Fruit fly (Drosophila melanogaster) whole organism, embryonic: ENCODE data around the gene CG32713.

Source experiments
- B-H1 ChIP-seq: fragments of 200-800 bp; sonication (Bioruptor generic); IDR thresholded peaks from 3 replicates; pipeline ENCODE4 v1.3.6; 2022; ENCODE audit warnings: missing biosample characterization, missing genetic modification characterization
- BtbVII ChIP-seq: fragments of 200-800 bp; sonication (Bioruptor generic); optimal IDR thresholded peaks from 3 replicates; lab custom pipeline; 2017; ENCODE audit warnings: missing biosample characterization, mild to moderate bottlenecking, missing genetic modification characterization
- CG13894 ChIP-seq: fragments of 200-800 bp; sonication (Bioruptor generic); optimal IDR thresholded peaks from 3 replicates; lab custom pipeline; 2018; ENCODE audit warnings: missing biosample characterization, mild to moderate bottlenecking, missing genetic modification characterization, moderate library complexity
- CG15073 ChIP-seq: fragments of 200-800 bp; sonication (Bioruptor generic); optimal IDR thresholded peaks from 2 replicates; lab custom pipeline; 2016; ENCODE audit warnings: missing biosample characterization, missing genetic modification characterization
- CG1647 ChIP-seq: fragments of 200-800 bp; sonication (Bioruptor generic); optimal IDR thresholded peaks from 3 replicates; lab custom pipeline; 2016; ENCODE audit warnings: missing biosample characterization, missing genetic modification characterization
- CG16779 ChIP-seq: fragments of 200-800 bp; sonication (Bioruptor generic); IDR thresholded peaks from 2 replicates; pipeline ENCODE4 v1.3.6; 2022; ENCODE audit warnings: missing biosample characterization, missing genetic modification characterization
- CG16863 ChIP-seq: fragments of 200-800 bp; sonication (Bioruptor generic); optimal IDR thresholded peaks from 3 replicates; lab custom pipeline; 2016; ENCODE audit warnings: missing biosample characterization, missing genetic modification characterization
- CG17359 ChIP-seq: fragments of 200-800 bp; sonication (Bioruptor generic); optimal IDR thresholded peaks from 3 replicates; lab custom pipeline; 2018; ENCODE audit warnings: missing biosample characterization, mild to moderate bottlenecking, missing genetic modification characterization, moderate library complexity
- CG1792 ChIP-seq: fragments of 200-800 bp; sonication (Bioruptor generic); optimal IDR thresholded peaks from 2 replicates; lab custom pipeline; 2016; ENCODE audit warnings: missing biosample characterization, missing genetic modification characterization
- CG18619 ChIP-seq: fragments of 200-800 bp; sonication (Bioruptor generic); optimal IDR thresholded peaks from 3 replicates; lab custom pipeline; 2017; ENCODE audit warnings: missing biosample characterization, mild to moderate bottlenecking, missing genetic modification characterization
- CG2120 ChIP-seq: fragments of 200-800 bp; sonication (Bioruptor generic); optimal IDR thresholded peaks from 3 replicates; lab custom pipeline; 2016; ENCODE audit warnings: missing biosample characterization, missing genetic modification characterization
- CG2875 ChIP-seq: fragments of 200-800 bp; sonication (Bioruptor generic); optimal IDR thresholded peaks from 2 replicates; lab custom pipeline; 2017; ENCODE audit warnings: missing biosample characterization, mild to moderate bottlenecking, missing genetic modification characterization, missing genetic modification reagents
- CG3847 ChIP-seq: fragments of 200-800 bp; sonication (Bioruptor generic); IDR thresholded peaks from 2 replicates; pipeline ENCODE4 v1.3.6; 2022; ENCODE audit warnings: missing biosample characterization, missing genetic modification characterization
- CG4360 ChIP-seq: fragments of 200-800 bp; sonication (Bioruptor generic); IDR thresholded peaks from 2 replicates; pipeline ENCODE4 v1.3.6; 2022; ENCODE audit warnings: missing biosample characterization, missing genetic modification characterization
- CG5953 ChIP-seq: fragments of 200-800 bp; sonication (Bioruptor generic); IDR thresholded peaks from 2 replicates; pipeline ENCODE4 v1.3.6; 2022; ENCODE audit warnings: missing biosample characterization, missing genetic modification characterization
- CG6175 ChIP-seq: fragments of 200-800 bp; sonication (Bioruptor generic); IDR thresholded peaks from 3 replicates; pipeline ENCODE4 v1.3.6; 2022; ENCODE audit warnings: missing biosample characterization, missing genetic modification characterization
- CG6683 ChIP-seq: fragments of 200-800 bp; sonication (Bioruptor generic); optimal IDR thresholded peaks from 2 replicates; lab custom pipeline; 2017; ENCODE audit warnings: missing biosample characterization, mild to moderate bottlenecking, missing genetic modification characterization, missing genetic modification reagents
- CG9817 ChIP-seq: fragments of 200-800 bp; sonication (Bioruptor generic); optimal IDR thresholded peaks from 2 replicates; lab custom pipeline; 2018; ENCODE audit warnings: missing biosample characterization, mild to moderate bottlenecking, missing genetic modification characterization, moderate library complexity
- Dbx ChIP-seq: fragments of 200-800 bp; sonication (Bioruptor generic); IDR thresholded peaks from 3 replicates; pipeline ENCODE4 v1.3.6; 2022; ENCODE audit warnings: missing biosample characterization, missing genetic modification characterization
- H15 ChIP-seq: fragments of 200-800 bp; sonication (Bioruptor generic); IDR thresholded peaks from 3 replicates; pipeline ENCODE4 v1.3.6; 2022; ENCODE audit warnings: missing biosample characterization, missing genetic modification characterization
- Hmr ChIP-seq: fragments of 200-800 bp; sonication (Bioruptor generic); optimal IDR thresholded peaks from 3 replicates; lab custom pipeline; 2017; ENCODE audit warnings: mild to moderate bottlenecking, missing biosample characterization, missing genetic modification reagents, missing genetic modification characterization
- Hr3 ChIP-seq: fragments of 200-800 bp; sonication (Bioruptor generic); optimal IDR thresholded peaks from 3 replicates; lab custom pipeline; 2016; ENCODE audit warnings: missing biosample characterization, missing genetic modification characterization
- Jarid2 ChIP-seq: fragments of 200-800 bp; sonication (Bioruptor generic); optimal IDR thresholded peaks from 3 replicates; lab custom pipeline; 2017; ENCODE audit warnings: mild to moderate bottlenecking, missing biosample characterization, missing genetic modification reagents, missing genetic modification characterization
- Kr ChIP-seq: fragments of 200-800 bp; sonication (Bioruptor generic); optimal IDR thresholded peaks from 2 replicates; lab custom pipeline; 2017; ENCODE audit warnings: missing biosample characterization, mild to moderate bottlenecking, missing genetic modification characterization
- Lim3 ChIP-seq: fragments of 200-800 bp; sonication (Bioruptor generic); IDR thresholded peaks from 2 replicates; pipeline ENCODE4 v1.3.6; 2022; ENCODE audit warnings: missing biosample characterization, missing genetic modification characterization
- Pdp1 ChIP-seq, 2 experiments: fragments of 200-800 bp; sonication (Bioruptor generic); optimal IDR thresholded peaks; 3 replicates each; lab custom pipeline; 2016; ENCODE audit warnings: missing biosample characterization in 2 of 2, missing genetic modification characterization in 2 of 2, mild to moderate bottlenecking in 1 of 2, moderate library complexity in 1 of 2
- Sin3A ChIP-seq: fragments of >200 bp; optimal IDR thresholded peaks from 2 replicates; lab custom pipeline; 2018
- Sry-δ ChIP-seq: fragments of 200-800 bp; sonication (Bioruptor generic); optimal IDR thresholded peaks from 2 replicates; lab custom pipeline; 2016; ENCODE audit warnings: missing biosample characterization, missing genetic modification characterization
- al ChIP-seq: fragments of 200-800 bp; sonication (Bioruptor generic); IDR thresholded peaks from 2 replicates; pipeline ENCODE4 v1.3.6; 2022; ENCODE audit warnings: missing biosample characterization, missing genetic modification characterization
- aop ChIP-seq: fragments of 200-800 bp; sonication (Bioruptor generic); IDR thresholded peaks from 2 replicates; pipeline ENCODE4 v1.3.6; 2022; ENCODE audit warnings: missing biosample characterization, missing genetic modification characterization
- bigmax ChIP-seq: fragments of 200-800 bp; sonication (Bioruptor generic); optimal IDR thresholded peaks from 2 replicates; lab custom pipeline; 2018; ENCODE audit warnings: missing biosample characterization, mild to moderate bottlenecking, missing genetic modification characterization
- ci ChIP-seq: fragments of 200-800 bp; sonication (Bioruptor generic); IDR thresholded peaks from 3 replicates; pipeline ENCODE4 v1.3.6; 2022; ENCODE audit warnings: missing biosample characterization, missing genetic modification characterization
- crol ChIP-seq: fragments of 200-800 bp; sonication (Bioruptor generic); IDR thresholded peaks from 2 replicates; pipeline ENCODE4 v1.3.6; 2022; ENCODE audit warnings: missing biosample characterization, missing genetic modification characterization
- cwo ChIP-seq: fragments of 200-800 bp; sonication (Bioruptor generic); optimal IDR thresholded peaks from 3 replicates; lab custom pipeline; 2017; ENCODE audit warnings: missing biosample characterization, missing genetic modification characterization, mild to moderate bottlenecking, moderate library complexity, missing genetic modification reagents
- danr ChIP-seq: fragments of 200-800 bp; sonication (Bioruptor generic); IDR thresholded peaks from 2 replicates; pipeline ENCODE4 v1.3.6; 2022; ENCODE audit warnings: missing biosample characterization, missing genetic modification characterization
- dimm ChIP-seq: fragments of 200-800 bp; sonication (Bioruptor generic); IDR thresholded peaks from 2 replicates; pipeline ENCODE4 v1.3.6; 2022; ENCODE audit warnings: missing biosample characterization, missing genetic modification characterization
- exex ChIP-seq: fragments of 200-800 bp; sonication (Bioruptor generic); optimal IDR thresholded peaks from 4 replicates; lab custom pipeline; 2018; ENCODE audit warnings: missing biosample characterization, mild to moderate bottlenecking, missing genetic modification characterization, moderate library complexity
- fd102C ChIP-seq: fragments of 200-800 bp; sonication (Bioruptor generic); optimal IDR thresholded peaks from 2 replicates; lab custom pipeline; 2018; ENCODE audit warnings: missing biosample characterization, mild to moderate bottlenecking, missing genetic modification characterization, moderate library complexity
- gem ChIP-seq: fragments of 200-800 bp; sonication (Bioruptor generic); optimal IDR thresholded peaks from 2 replicates; lab custom pipeline; 2019; ENCODE audit warnings: missing biosample characterization, mild to moderate bottlenecking, missing genetic modification characterization, moderate library complexity
- ken ChIP-seq: fragments of 200-800 bp; sonication (Bioruptor generic); IDR thresholded peaks from 3 replicates; pipeline ENCODE4 v1.3.6; 2022; ENCODE audit warnings: missing biosample characterization, missing genetic modification characterization
- knrl ChIP-seq: fragments of 200-800 bp; sonication (Bioruptor generic); IDR thresholded peaks from 3 replicates; pipeline ENCODE4 v1.3.6; 2022; ENCODE audit warnings: missing biosample characterization, missing genetic modification characterization; ENCODE audit not compliant: partially characterized antibody
- odd ChIP-seq: fragments of 200-800 bp; sonication (Bioruptor generic); optimal IDR thresholded peaks from 2 replicates; lab custom pipeline; 2017; ENCODE audit warnings: missing biosample characterization, mild to moderate bottlenecking, missing genetic modification characterization
- pros ChIP-seq: fragments of 200-800 bp; sonication (Bioruptor generic); optimal IDR thresholded peaks from 3 replicates; lab custom pipeline; 2019; ENCODE audit warnings: missing biosample characterization, mild to moderate bottlenecking, missing genetic modification characterization, moderate library complexity
- psq ChIP-seq: fragments of 200-800 bp; sonication (Bioruptor generic); optimal IDR thresholded peaks from 2 replicates; lab custom pipeline; 2017; ENCODE audit warnings: missing biosample characterization, missing genetic modification characterization
- row ChIP-seq: fragments of 200-800 bp; sonication (Bioruptor generic); IDR thresholded peaks from 3 replicates; pipeline ENCODE4 v1.3.6; 2022; ENCODE audit warnings: missing biosample characterization, missing genetic modification characterization
- sens-2 ChIP-seq: fragments of 200-800 bp; sonication (Bioruptor generic); IDR thresholded peaks from 2 replicates; pipeline ENCODE4 v1.3.6; 2022; ENCODE audit warnings: missing biosample characterization, missing genetic modification characterization
- so ChIP-seq: fragments of 200-800 bp; sonication (Bioruptor generic); IDR thresholded peaks from 3 replicates; pipeline ENCODE4 v1.3.6; 2022; ENCODE audit warnings: missing biosample characterization, missing genetic modification characterization
- sug ChIP-seq: fragments of 200-800 bp; optimal IDR thresholded peaks from 2 replicates; lab custom pipeline; 2019; ENCODE audit warnings: missing biosample characterization, mild to moderate bottlenecking, missing genetic modification characterization, moderate library complexity
- vvl ChIP-seq: fragments of 200-800 bp; sonication (Bioruptor generic); IDR thresholded peaks from 2 replicates; pipeline ENCODE4 v1.3.6; 2022; ENCODE audit warnings: missing biosample characterization, missing genetic modification characterization
- wdn ChIP-seq: fragments of 200-800 bp; sonication (Bioruptor generic); IDR thresholded peaks from 2 replicates; pipeline ENCODE4 v1.3.6; 2022; ENCODE audit warnings: missing biosample characterization, missing genetic modification characterization
- zf30C ChIP-seq: fragments of 200-800 bp; sonication (Bioruptor generic); optimal IDR thresholded peaks from 3 replicates; lab custom pipeline; 2018; ENCODE audit warnings: missing biosample characterization, mild to moderate bottlenecking, missing genetic modification characterization

Gene CG32713

dm6 chrX:8492849-8493248, 35.4 kb upstream of the CG32713 start (continued):
- TF ChIP-seq BtbVII (GFP tag; lab: Kevin White, UChicago) (peak; percentile 62), wdn (GFP tag; lab: Robert Waterston, UW) (peak; percentile 47; the same call in 1 of the 2 replicates), CG13894 (tag; lab: Kevin White, UChicago) (no peak), Hr3 (GFP tag; lab: Kevin White, UChicago) (peak; percentile 43), sens-2 (GFP tag; lab: Robert Waterston, UW) (peak; percentile 81), CG15073 (GFP tag; lab: Kevin White, UChicago) (no peak), Pdp1 (GFP tag; optimal IDR thresholded peaks at IDR 0.05; lab: Kevin White, UChicago) (peak; percentile 17 to 46), CG3847 (GFP tag; lab: Robert Waterston, UW) (peak; percentile 61), CG2875 (peak; percentile 78), CG16863 (peak; percentile 11), ci (GFP tag; lab: Robert Waterston, UW) (peak; percentile 95), Hmr (peak; percentile 40), Jarid2 (GFP tag; lab: Kevin White, UChicago) (peak; percentile 47), CG9817 (tag; lab: Kevin White, UChicago) (peak; percentile 72), Lim3 (GFP tag; lab: Robert Waterston, UW) (0 out of 2 replicates have a peak, but pooled peaks have one; percentile 59), pros (GFP tag; lab: Kevin White, UChicago) (no peak), knrl (GFP tag; lab: Robert Waterston, UW) (no peak), CG6683 (GFP tag; lab: Kevin White, UChicago) (no peak), exex (no peak), so (GFP tag; lab: Robert Waterston, UW) (peak; percentile 84; the same call in 2 of the 3 replicates), aop (GFP tag; lab: Robert Waterston, UW) (peak; percentile 54; the same call in 1 of the 2 replicates), gem (peak; percentile 84), vvl (GFP tag; lab: Robert Waterston, UW) (peak; percentile 92), cwo (GFP tag; lab: Kevin White, UChicago) (no peak), Dbx (0 out of 3 replicates have a peak, but pooled peaks have one; percentile 16), fd102C (GFP tag; lab: Kevin White, UChicago) (no peak), crol (GFP tag; lab: Robert Waterston, UW) (peak; percentile 19; the same call in 1 of the 2 replicates), CG2120 (GFP tag; lab: Kevin White, UChicago) (no peak), ken (peak; percentile 85; the same call in 2 of the 3 replicates), Sry-δ (GFP tag; lab: Kevin White, UChicago) (no peak), danr (GFP tag; lab: Robert Waterston, UW) (peak; percentile 44; the same call in 1 of the 2 replicates), H15 (GFP tag; lab: Robert Waterston, UW) (peak; percentile 82), bigmax (GFP tag; lab: Kevin White, UChicago) (no peak), CG1647 (GFP tag; lab: Kevin White, UChicago) (peak; percentile 48), CG1792 (GFP tag; lab: Kevin White, UChicago) (no peak), Kr (GFP tag; lab: Kevin White, UChicago) (no peak), Sin3A (lab: Kevin White, UChicago) (no peak), sug (tag; lab: Kevin White, UChicago) (peak; percentile 0), psq (peak; percentile 5), CG4360 (GFP tag; lab: Robert Waterston, UW) (peak; percentile 43; the same call in 1 of the 2 replicates), CG16779 (GFP tag; lab: Robert Waterston, UW) (no peak), B-H1 (peak; percentile 75), odd (GFP tag; lab: Kevin White, UChicago) (peak; percentile 62), CG6175 (0 out of 3 replicates have a peak, but pooled peaks have one; percentile 17), al (GFP tag; lab: Robert Waterston, UW) (0 out of 2 replicates have a peak, but pooled peaks have one; percentile 31), dimm (GFP tag; lab: Robert Waterston, UW) (peak; percentile 67), row (GFP tag; lab: Robert Waterston, UW) (peak; percentile 80), CG5953 (GFP tag; lab: Robert Waterston, UW) (peak; percentile 87), CG17359 (tag; lab: Kevin White, UChicago) (peak; percentile 90), CG18619 (GFP tag; lab: Kevin White, UChicago) (peak; percentile 57), zf30C (GFP tag; lab: Kevin White, UChicago) (no peak)
